Worm (Caenorhabditis elegans) whole organism, L4 larva: ENCODE measurements around the gene crn-5.

Experiments
- D1046.2 ChIP-seq: fragments of 200-800 bp; sonication (Bioruptor generic); IDR thresholded peaks from 2 replicates; pipeline ENCODE4 v1.3.6; 2022; ENCODE audit warnings: missing genetic modification characterization, missing compliant biosample characterization
- F26F4.8 ChIP-seq: fragments of 200-800 bp; sonication (Bioruptor generic); conservative IDR thresholded peaks from 2 replicates; pipeline ENCODE4 v1.3.6; 2022; ENCODE audit warnings: missing genetic modification characterization, missing compliant biosample characterization
- F44E2.7 ChIP-seq: fragments of 200-800 bp; sonication (Bioruptor generic); IDR thresholded peaks from 2 replicates; pipeline ENCODE4 v2.1.2; 2022; ENCODE audit warnings: missing genetic modification characterization, missing compliant biosample characterization
- F49E8.2 ChIP-seq: sonication (generic microtip); optimal IDR thresholded peaks from 2 replicates; lab custom pipeline; 2016; ENCODE audit warnings: missing compliant biosample characterization, mild to moderate bottlenecking, missing genetic modification characterization, borderline replicate concordance
- R02D3.7 ChIP-seq: fragments of 150-350 bp; sonication (generic microtip); optimal IDR thresholded peaks from 3 replicates; lab custom pipeline; 2014; ENCODE audit warnings: missing biosample characterization, missing genetic modification characterization
- T20F7.1 ChIP-seq: fragments of 200-800 bp; sonication (Bioruptor generic); optimal IDR thresholded peaks from 2 replicates; lab custom pipeline; 2018; ENCODE audit warnings: mild to moderate bottlenecking, missing genetic modification characterization, missing compliant biosample characterization
- Y105C5A.15 ChIP-seq: fragments of 200-800 bp; sonication (Bioruptor generic); IDR thresholded peaks from 2 replicates; pipeline ENCODE4 v1.3.6; 2022; ENCODE audit warnings: missing genetic modification characterization, missing compliant biosample characterization
- Y5F2A.4 ChIP-seq: fragments of 200-800 bp; sonication (Bioruptor generic); optimal IDR thresholded peaks from 2 replicates; lab custom pipeline; 2018; ENCODE audit warnings: mild to moderate bottlenecking, missing genetic modification characterization, missing compliant biosample characterization
- Y75B8A.6 ChIP-seq: fragments of 200-800 bp; sonication (Bioruptor generic); IDR thresholded peaks from 2 replicates; pipeline ENCODE4 v1.3.6; 2022; ENCODE audit warnings: missing genetic modification reagents, missing genetic modification characterization, missing compliant biosample characterization
- attf-4 ChIP-seq: sonication (generic microtip); optimal IDR thresholded peaks from 3 replicates; lab custom pipeline; 2017; ENCODE audit warnings: missing biosample characterization, missing genetic modification characterization
- ceh-44 ChIP-seq: fragments of 200-800 bp; sonication (Bioruptor generic); IDR thresholded peaks from 2 replicates; pipeline ENCODE4 v1.3.6; 2022; ENCODE audit warnings: missing genetic modification reagents, missing genetic modification characterization, missing compliant biosample characterization
- ceh-62 ChIP-seq: sonication (generic microtip); optimal IDR thresholded peaks from 2 replicates; lab custom pipeline; 2017; ENCODE audit warnings: missing biosample characterization, missing genetic modification characterization
- ceh-82 ChIP-seq: sonication (generic microtip); optimal IDR thresholded peaks from 2 replicates; lab custom pipeline; 2017; ENCODE audit warnings: missing biosample characterization, missing genetic modification characterization
- ces-1 ChIP-seq: fragments of 150-350 bp; sonication (generic microtip); optimal IDR thresholded peaks from 4 replicates; lab custom pipeline; 2014; ENCODE audit warnings: missing biosample characterization, missing genetic modification reagents, missing genetic modification characterization
- ctbp-1 ChIP-seq: fragments of 200-800 bp; sonication (Bioruptor generic); IDR thresholded peaks from 2 replicates; pipeline ENCODE4 v1.3.6; 2022; ENCODE audit warnings: missing genetic modification reagents, missing genetic modification characterization, missing compliant biosample characterization
- daf-8 ChIP-seq: fragments of 200-800 bp; sonication (Bioruptor generic); IDR thresholded peaks from 2 replicates; pipeline ENCODE4 v1.3.6; 2022; ENCODE audit warnings: missing genetic modification characterization, missing compliant biosample characterization
- dmd-6 ChIP-seq: fragments of 200-800 bp; sonication (Bioruptor generic); IDR thresholded peaks from 2 replicates; pipeline ENCODE4 v1.3.6; 2022; ENCODE audit warnings: missing genetic modification reagents, missing genetic modification characterization, missing compliant biosample characterization
- dpl-1 ChIP-seq: fragments of 150-350 bp; optimal IDR thresholded peaks from 2 replicates; lab custom pipeline; 2014; ENCODE audit warnings: missing biosample characterization, missing genetic modification reagents, missing genetic modification characterization
- egl-43 ChIP-seq: fragments of 200-800 bp; sonication (Bioruptor generic); IDR thresholded peaks from 2 replicates; pipeline ENCODE4 v1.3.6; 2022; ENCODE audit warnings: missing genetic modification reagents, missing genetic modification characterization, missing compliant biosample characterization
- hlh-11 ChIP-seq: fragments of 200-800 bp; sonication (Bioruptor generic); optimal IDR thresholded peaks from 2 replicates; lab custom pipeline; 2018; ENCODE audit warnings: mild to moderate bottlenecking, missing genetic modification characterization, missing compliant biosample characterization
- lim-7 ChIP-seq: fragments of 200-800 bp; sonication (Bioruptor generic); IDR thresholded peaks from 2 replicates; pipeline ENCODE4 v1.3.6; 2022; ENCODE audit warnings: missing genetic modification characterization, missing compliant biosample characterization
- lir-3 ChIP-seq: sonication (generic microtip); optimal IDR thresholded peaks from 2 replicates; lab custom pipeline; 2016; ENCODE audit warnings: mild to moderate bottlenecking, missing genetic modification characterization, missing compliant biosample characterization
- lsy-2 ChIP-seq, 2 experiments: fragments of 150-350 bp in 1 of 2; sonication (generic microtip) in 1 of 2; optimal IDR thresholded peaks; 2 replicates each; lab custom pipeline; 2014 to 2017; ENCODE audit warnings: missing biosample characterization in 2 of 2, missing genetic modification characterization in 2 of 2
- madf-5 ChIP-seq, 2 experiments: fragments of 200-800 bp; sonication (Bioruptor generic); IDR thresholded peaks; 2 replicates each; pipeline ENCODE4 v1.3.6; 2022; ENCODE audit warnings: missing compliant biosample characterization in 2 of 2, missing genetic modification characterization in 2 of 2
- madf-9 ChIP-seq: fragments of 200-800 bp; sonication (Bioruptor generic); conservative IDR thresholded peaks from 2 replicates; pipeline ENCODE4 v1.3.6; 2022; ENCODE audit warnings: missing genetic modification reagents, missing genetic modification characterization, missing compliant biosample characterization
- mdt-29 ChIP-seq: fragments of 200-800 bp; sonication (Bioruptor generic); IDR thresholded peaks from 2 replicates; pipeline ENCODE4 v1.3.6; 2022; ENCODE audit warnings: missing genetic modification reagents, missing genetic modification characterization, missing compliant biosample characterization
- mep-1 ChIP-seq: fragments of 150-350 bp; sonication (generic microtip); optimal IDR thresholded peaks from 3 replicates; lab custom pipeline; 2014; ENCODE audit warnings: missing biosample characterization, missing genetic modification characterization
- mxl-2 ChIP-seq: fragments of 200-800 bp; sonication (Bioruptor generic); conservative IDR thresholded peaks from 2 replicates; pipeline ENCODE4 v1.3.6; 2022; ENCODE audit warnings: missing genetic modification reagents, missing genetic modification characterization, missing compliant biosample characterization
- mxl-3 ChIP-seq: fragments of 200-800 bp; sonication (Bioruptor generic); optimal IDR thresholded peaks from 2 replicates; lab custom pipeline; 2018; ENCODE audit warnings: mild to moderate bottlenecking, missing genetic modification characterization, missing compliant biosample characterization
- nhr-11 ChIP-seq: fragments of 150-350 bp; optimal IDR thresholded peaks from 2 replicates; lab custom pipeline; 2014; ENCODE audit warnings: missing biosample characterization, missing genetic modification characterization
- nhr-25 ChIP-seq: sonication (generic microtip); optimal IDR thresholded peaks from 2 replicates; lab custom pipeline; 2017; ENCODE audit warnings: missing genetic modification characterization, mild to moderate bottlenecking, missing compliant biosample characterization, antibody characterized with exemption, moderate library complexity, borderline replicate concordance; ENCODE audit not compliant: insufficient read depth
- nhr-28 ChIP-seq: fragments of 150-350 bp; optimal IDR thresholded peaks from 2 replicates; lab custom pipeline; 2014; ENCODE audit warnings: missing biosample characterization, missing genetic modification characterization
- nhr-48 ChIP-seq: sonication (generic microtip); optimal IDR thresholded peaks from 2 replicates; lab custom pipeline; 2016; ENCODE audit warnings: mild to moderate bottlenecking, missing genetic modification characterization, missing compliant biosample characterization
- nhr-6 ChIP-seq: fragments of 150-350 bp; optimal IDR thresholded peaks from 2 replicates; lab custom pipeline; 2014; ENCODE audit warnings: missing biosample characterization, missing genetic modification characterization
- pqm-1 ChIP-seq: sonication (generic microtip); optimal IDR thresholded peaks from 2 replicates; lab custom pipeline; 2017; ENCODE audit warnings: missing biosample characterization, missing genetic modification characterization
- rbr-2 ChIP-seq: sonication (generic microtip); optimal IDR thresholded peaks from 2 replicates; lab custom pipeline; 2016; ENCODE audit warnings: missing genotype, missing genetic modification characterization, missing compliant biosample characterization
- sdz-12 ChIP-seq: fragments of 200-800 bp; sonication (Bioruptor generic); optimal IDR thresholded peaks from 2 replicates; lab custom pipeline; 2018; ENCODE audit warnings: mild to moderate bottlenecking, missing genetic modification characterization, missing compliant biosample characterization
- set-16 ChIP-seq: fragments of 200-800 bp; sonication (Bioruptor generic); IDR thresholded peaks from 2 replicates; pipeline ENCODE4 v1.3.6; 2022; ENCODE audit warnings: missing genetic modification reagents, missing genetic modification characterization, missing compliant biosample characterization
- snpc-1.2 ChIP-seq: fragments of 200-800 bp; sonication (Bioruptor generic); IDR thresholded peaks from 2 replicates; pipeline ENCODE4 v1.3.6; 2022; ENCODE audit warnings: missing genetic modification reagents, missing genetic modification characterization, missing compliant biosample characterization
- snpc-4 ChIP-seq: fragments of 150-350 bp; optimal IDR thresholded peaks from 2 replicates; lab custom pipeline; 2014; ENCODE audit warnings: missing biosample characterization, missing genetic modification characterization
- tag-97 ChIP-seq: fragments of 200-800 bp; sonication (Bioruptor generic); IDR thresholded peaks from 2 replicates; pipeline ENCODE4 v1.3.6; 2022; ENCODE audit warnings: missing genetic modification characterization, missing compliant biosample characterization
- unc-130 ChIP-seq: sonication (generic microtip); optimal IDR thresholded peaks from 2 replicates; lab custom pipeline; 2016; ENCODE audit warnings: missing genetic modification reagents, missing genetic modification characterization, missing compliant biosample characterization
- unc-39 ChIP-seq: sonication (generic microtip); optimal IDR thresholded peaks from 2 replicates; lab custom pipeline; 2017; ENCODE audit warnings: missing biosample characterization, missing genetic modification characterization
- unc-62 ChIP-seq, 3 experiments: fragments of 150-350 bp in 1 of 3; sonication (generic microtip); optimal IDR thresholded peaks in 2 of 3; peaks in 1 of 3; 1 replicate in 1 of 3; 2 replicates in 2 of 3; lab custom pipeline; 2014 to 2017; ENCODE audit warnings: missing biosample characterization in 3 of 3, missing genetic modification characterization in 3 of 3, missing genetic modification reagents in 3 of 3, missing genotype in 1 of 3
- vab-7 ChIP-seq: fragments of 200-800 bp; sonication (Bioruptor generic); IDR thresholded peaks from 2 replicates; pipeline ENCODE4 v1.3.6; 2022; ENCODE audit warnings: missing genetic modification reagents, missing genetic modification characterization, missing compliant biosample characterization
- zfp-2 ChIP-seq: sonication (generic microtip); optimal IDR thresholded peaks from 2 replicates; lab custom pipeline; 2016; ENCODE audit warnings: mild to moderate bottlenecking, missing genetic modification characterization, missing compliant biosample characterization
- zfp-3 ChIP-seq: fragments of 200-800 bp; sonication (Bioruptor generic); conservative IDR thresholded peaks from 2 replicates; pipeline ENCODE4 v1.3.6; 2022; ENCODE audit warnings: missing genetic modification reagents, missing genetic modification characterization, missing compliant biosample characterization
- zip-2 ChIP-seq: fragments of 150-350 bp; optimal IDR thresholded peaks from 2 replicates; lab custom pipeline; 2014; ENCODE audit warnings: missing biosample characterization, missing genetic modification characterization

crn-5 gene

ce11 chrII:10545213-10545612 lies 47.3 kb upstream of the crn-5 start (continued):
- TF ChIP-seq ctbp-1 (GFP tag; lab: Robert Waterston, UW): peak; percentile 36; the same call in 1 of the 2 replicates
- no peak for TF ChIP-seq attf-4 (tag; lab: Kevin White, UChicago)
- TF ChIP-seq egl-43 (GFP tag; lab: Robert Waterston, UW): peak; percentile 50
- TF ChIP-seq Y75B8A.6: peak; percentile 75; the same call in 1 of the 2 replicates
- TF ChIP-seq snpc-1.2 (GFP tag; lab: Robert Waterston, UW): peak; percentile 64; the same call in 1 of the 2 replicates
- peak; percentile 2 for TF ChIP-seq T20F7.1 (GFP tag; lab: Kevin White, UChicago)
- peak in 1 of 2 experiments; percentile 49; a peak in 1 of 4 replicates for TF ChIP-seq madf-5 (GFP tag; IDR thresholded peaks at IDR 0.05; lab: Robert Waterston, UW)
- TF ChIP-seq lim-7 (GFP tag; lab: Robert Waterston, UW): 0 out of 2 replicates have a peak, but pooled peaks have one; percentile 55
- peak; percentile 68 for TF ChIP-seq sdz-12 (GFP tag; lab: Kevin White, UChicago)
- no peak for TF ChIP-seq F44E2.7

- TF ChIP-seq mxl-3 (GFP tag; lab: Kevin White, UChicago) (peak; percentile 3), R02D3.7 (tag; lab: Kevin White, UChicago) (no peak), snpc-4 (tag; lab: Kevin White, UChicago) (no peak), nhr-6 (tag; lab: Kevin White, UChicago) (no peak), zip-2 (tag; lab: Kevin White, UChicago) (no peak), hlh-11 (tag; lab: Kevin White, UChicago) (no peak), Y105C5A.15 (GFP tag; lab: Robert Waterston, UW) (no peak), set-16 (GFP tag; lab: Robert Waterston, UW) (no peak), mdt-29 (GFP tag; lab: Robert Waterston, UW) (peak; percentile 29; the same call in 1 of the 2 replicates), pqm-1 (tag; lab: Kevin White, UChicago) (no peak), nhr-48 (tag; lab: Kevin White, UChicago) (no peak), zfp-3 (GFP tag; lab: Robert Waterston, UW) (peak; percentile 8), nhr-11 (tag; lab: Kevin White, UChicago) (peak; percentile 46), vab-7 (GFP tag; lab: Robert Waterston, UW) (no peak), ceh-82 (no peak), ces-1 (no peak), D1046.2 (GFP tag; lab: Robert Waterston, UW) (no peak), nhr-25 (tag; lab: Kevin White, UChicago) (no peak), F49E8.2 (tag; lab: Kevin White, UChicago) (no peak), mxl-2 (no peak), lir-3 (tag; lab: Kevin White, UChicago) (no peak), F26F4.8 (GFP tag; lab: Robert Waterston, UW) (no peak), ceh-44 (GFP tag; lab: Robert Waterston, UW) (no peak), unc-39 (no peak), dmd-6 (GFP tag; lab: Robert Waterston, UW) (no peak), daf-8 (GFP tag; lab: Robert Waterston, UW) (no peak), rbr-2 (no peak), Y75B8A.6 (peak; percentile 37; the same call in 1 of the 2 replicates), Y5F2A.4 (GFP tag; lab: Kevin White, UChicago) (no peak), madf-9 (no peak), unc-62 (GFP tag; optimal IDR thresholded peaks at IDR 0.05 in 1 of 2; lab: Kevin White, UChicago) (no peak), unc-62 (tag; optimal IDR thresholded peaks at IDR 0.05; lab: Kevin White, UChicago) (no peak), dpl-1 (GFP tag; lab: Kevin White, UChicago) (no peak), ceh-62 (no peak), lsy-2 (tag; optimal IDR thresholded peaks at IDR 0.05; lab: Kevin White, UChicago) (no peak), nhr-28 (tag; lab: Kevin White, UChicago) (no peak), zfp-2 (tag; lab: Kevin White, UChicago) (no peak), tag-97 (GFP tag; lab: Robert Waterston, UW) (no peak), mep-1 (tag; lab: Kevin White, UChicago) (no peak), unc-130 (GFP tag; lab: Kevin White, UChicago) (no peak)
Measured at ce11 chrII:10545924-10546783, 46.4 kb upstream of the crn-5 start.
